Fruit fly (Drosophila melanogaster) whole organism, embryonic: ENCODE results near the gene Antp.
A peak's percentile ranks its signal among the peaks of the same experiment; 100 is the strongest.

Experiments
- C15 ChIP-seq: fragments of 200-800 bp; sonication (Bioruptor generic); IDR thresholded peaks from 3 replicates; pipeline ENCODE4 v1.3.6; 2022; ENCODE audit warnings: missing biosample characterization, missing genetic modification characterization
- CG10321 ChIP-seq: fragments of 200-800 bp; sonication (Bioruptor generic); IDR thresholded peaks from 2 replicates; pipeline ENCODE4 v1.3.6; 2022; ENCODE audit warnings: missing biosample characterization, missing genetic modification characterization
- CG10979 ChIP-seq: fragments of 200-800 bp; sonication (Bioruptor generic); optimal IDR thresholded peaks from 2 replicates; lab custom pipeline; 2018; ENCODE audit warnings: missing biosample characterization, mild to moderate bottlenecking, missing genetic modification characterization, moderate library complexity
- CG12071 ChIP-seq: fragments of 200-800 bp; sonication (Bioruptor generic); optimal IDR thresholded peaks from 3 replicates; lab custom pipeline; 2018; ENCODE audit warnings: missing biosample characterization, mild to moderate bottlenecking, missing genetic modification characterization
- CG12769 ChIP-seq: fragments of 200-800 bp; sonication (Bioruptor generic); optimal IDR thresholded peaks from 2 replicates; lab custom pipeline; 2019; ENCODE audit warnings: missing biosample characterization, mild to moderate bottlenecking, missing genetic modification characterization, moderate library complexity
- CG12942 ChIP-seq: fragments of 200-800 bp; sonication (Bioruptor generic); optimal IDR thresholded peaks from 3 replicates; lab custom pipeline; 2016; ENCODE audit warnings: missing biosample characterization, missing genetic modification characterization
- CG13624 ChIP-seq: fragments of 200-800 bp; sonication (Bioruptor generic); optimal IDR thresholded peaks from 2 replicates; lab custom pipeline; 2016; ENCODE audit warnings: missing biosample characterization, missing genetic modification characterization
- CG15073 ChIP-seq: fragments of 200-800 bp; sonication (Bioruptor generic); optimal IDR thresholded peaks from 2 replicates; lab custom pipeline; 2016; ENCODE audit warnings: missing biosample characterization, missing genetic modification characterization
- CG15479 ChIP-seq: fragments of 200-800 bp; sonication (Bioruptor generic); optimal IDR thresholded peaks from 3 replicates; lab custom pipeline; 2019; ENCODE audit warnings: missing biosample characterization, mild to moderate bottlenecking, missing genetic modification characterization, moderate library complexity
- CG1832 ChIP-seq: fragments of 200-800 bp; sonication (Bioruptor generic); optimal IDR thresholded peaks from 2 replicates; lab custom pipeline; 2017; ENCODE audit warnings: missing biosample characterization, mild to moderate bottlenecking, missing genetic modification characterization, inconsistent platforms
- CG18476 ChIP-seq: fragments of 200-800 bp; sonication (Bioruptor generic); optimal IDR thresholded peaks from 2 replicates; lab custom pipeline; 2016; ENCODE audit warnings: missing biosample characterization, mild to moderate bottlenecking, missing genetic modification characterization
- CG32767 ChIP-seq: fragments of 200-800 bp; sonication (Bioruptor generic); IDR thresholded peaks from 2 replicates; pipeline ENCODE4 v1.3.6; 2022; ENCODE audit warnings: missing biosample characterization, missing genetic modification characterization
- CG33557 ChIP-seq: fragments of 200-800 bp; sonication (Bioruptor generic); optimal IDR thresholded peaks from 2 replicates; lab custom pipeline; 2019; ENCODE audit warnings: missing biosample characterization, mild to moderate bottlenecking, missing genetic modification characterization, moderate library complexity
- CG4360 ChIP-seq: fragments of 200-800 bp; sonication (Bioruptor generic); IDR thresholded peaks from 2 replicates; pipeline ENCODE4 v1.3.6; 2022; ENCODE audit warnings: missing biosample characterization, missing genetic modification characterization
- CG8478 ChIP-seq: fragments of >200 bp; optimal IDR thresholded peaks from 2 replicates; lab custom pipeline; 2018
- CG8924 ChIP-seq: fragments of 200-800 bp; optimal IDR thresholded peaks from 3 replicates; lab custom pipeline; 2019; ENCODE audit warnings: missing biosample characterization, mild to moderate bottlenecking, missing genetic modification characterization, moderate library complexity
- D ChIP-seq, 2 experiments: fragments of 200-800 bp in 1 of 2; fragments of >200 bp in 1 of 2; sonication (Bioruptor generic) in 1 of 2; optimal IDR thresholded peaks; 2 replicates in 1 of 2; 3 replicates in 1 of 2; lab custom pipeline; 2017; ENCODE audit warnings: mild to moderate bottlenecking in 1 of 2, missing biosample characterization in 1 of 2, missing genetic modification characterization in 1 of 2, missing genetic modification reagents in 1 of 2
- E2f1 ChIP-seq: fragments of 200-800 bp; sonication (Bioruptor generic); IDR thresholded peaks from 2 replicates; pipeline ENCODE4 v1.3.6; 2022; ENCODE audit warnings: missing biosample characterization, missing genetic modification characterization
- Ets65A ChIP-seq: fragments of 200-800 bp; sonication (Bioruptor generic); peaks from one replicate; lab custom pipeline; 2016; ENCODE audit warnings: missing biosample characterization, missing genetic modification characterization
- Hey ChIP-seq: fragments of 200-800 bp; sonication (Bioruptor generic); optimal IDR thresholded peaks from 3 replicates; lab custom pipeline; 2018; ENCODE audit warnings: missing biosample characterization, mild to moderate bottlenecking, missing genetic modification characterization
- HmgD ChIP-seq: fragments of 200-800 bp; sonication (Bioruptor generic); optimal IDR thresholded peaks from 3 replicates; lab custom pipeline; 2016; ENCODE audit warnings: missing biosample characterization, missing genetic modification characterization
- Jarid2 ChIP-seq: fragments of 200-800 bp; sonication (Bioruptor generic); optimal IDR thresholded peaks from 3 replicates; lab custom pipeline; 2017; ENCODE audit warnings: mild to moderate bottlenecking, missing biosample characterization, missing genetic modification reagents, missing genetic modification characterization
- Lpt ChIP-seq: fragments of >200 bp; optimal IDR thresholded peaks from 2 replicates; lab custom pipeline; 2018; ENCODE audit warnings: missing biosample characterization, missing genetic modification characterization
- Nf-YC ChIP-seq: fragments of 200-800 bp; optimal IDR thresholded peaks from 3 replicates; lab custom pipeline; 2019; ENCODE audit warnings: missing biosample characterization, mild to moderate bottlenecking, missing genetic modification characterization, moderate library complexity
- Xrp1 ChIP-seq: fragments of 200-800 bp; sonication (Bioruptor generic); IDR thresholded peaks from 2 replicates; pipeline ENCODE4 v1.3.6; 2022; ENCODE audit warnings: missing biosample characterization, missing genetic modification characterization
- ara ChIP-seq: fragments of 200-800 bp; sonication (Bioruptor generic); IDR thresholded peaks from 2 replicates; pipeline ENCODE4 v1.3.6; 2022; ENCODE audit warnings: missing biosample characterization, missing genetic modification characterization
- cad ChIP-seq: fragments of >200 bp; optimal IDR thresholded peaks from 2 replicates; lab custom pipeline; 2017; ENCODE audit warnings: missing biosample characterization, missing genetic modification characterization
- cg ChIP-seq: fragments of 200-800 bp; sonication (Bioruptor generic); optimal IDR thresholded peaks from 3 replicates; lab custom pipeline; 2019; ENCODE audit warnings: missing biosample characterization, mild to moderate bottlenecking, missing genetic modification characterization, moderate library complexity
- h ChIP-seq: fragments of >200 bp; optimal IDR thresholded peaks from 2 replicates; lab custom pipeline; 2017
- jigr1 ChIP-seq: fragments of 200-800 bp; sonication (Bioruptor generic); IDR thresholded peaks from 3 replicates; pipeline ENCODE4 v1.3.6; 2022; ENCODE audit warnings: missing biosample characterization, missing genetic modification characterization
- knrl ChIP-seq: fragments of 200-800 bp; sonication (Bioruptor generic); IDR thresholded peaks from 3 replicates; pipeline ENCODE4 v1.3.6; 2022; ENCODE audit warnings: missing biosample characterization, missing genetic modification characterization; ENCODE audit not compliant: partially characterized antibody
- lbe ChIP-seq: fragments of 200-800 bp; sonication (Bioruptor generic); optimal IDR thresholded peaks from 2 replicates; lab custom pipeline; 2016; ENCODE audit warnings: missing biosample characterization, mild to moderate bottlenecking, missing genetic modification characterization
- lmd ChIP-seq: fragments of 200-800 bp; sonication (Bioruptor generic); IDR thresholded peaks from 2 replicates; pipeline ENCODE4 v1.3.6; 2022; ENCODE audit warnings: missing biosample characterization, missing genetic modification characterization
- mirr ChIP-seq: fragments of 200-800 bp; sonication (Bioruptor generic); optimal IDR thresholded peaks from 3 replicates; lab custom pipeline; 2018; ENCODE audit warnings: missing biosample characterization, mild to moderate bottlenecking, missing genetic modification characterization
- phol ChIP-seq: fragments of 200-800 bp; sonication (Bioruptor generic); optimal IDR thresholded peaks from 3 replicates; lab custom pipeline; 2018; ENCODE audit warnings: missing biosample characterization, mild to moderate bottlenecking, missing genetic modification characterization, moderate library complexity
- scrt ChIP-seq: fragments of 200-800 bp; sonication (Bioruptor generic); optimal IDR thresholded peaks from 2 replicates; lab custom pipeline; 2018; ENCODE audit warnings: missing biosample characterization, mild to moderate bottlenecking, missing genetic modification characterization, moderate library complexity
- sens ChIP-seq: fragments of 200-800 bp; sonication (Bioruptor generic); peaks from one replicate; lab custom pipeline; 2016; ENCODE audit warnings: missing biosample characterization, missing genetic modification characterization
- sens-2 ChIP-seq: fragments of 200-800 bp; sonication (Bioruptor generic); IDR thresholded peaks from 2 replicates; pipeline ENCODE4 v1.3.6; 2022; ENCODE audit warnings: missing biosample characterization, missing genetic modification characterization
- seq ChIP-seq: fragments of 200-800 bp; sonication (Bioruptor generic); IDR thresholded peaks from 2 replicates; pipeline ENCODE4 v1.3.6; 2022; ENCODE audit warnings: missing biosample characterization, missing genetic modification characterization
- sim ChIP-seq: fragments of 200-800 bp; sonication (Bioruptor generic); IDR thresholded peaks from 2 replicates; pipeline ENCODE4 v1.3.6; 2022; ENCODE audit warnings: missing biosample characterization, missing genetic modification characterization
- tin ChIP-seq: fragments of 200-800 bp; sonication (Bioruptor generic); optimal IDR thresholded peaks from 3 replicates; lab custom pipeline; 2016; ENCODE audit warnings: missing biosample characterization, missing genetic modification characterization
- tll ChIP-seq, 2 experiments: fragments of 200-800 bp in 1 of 2; fragments of >200 bp in 1 of 2; sonication (Bioruptor generic) in 1 of 2; optimal IDR thresholded peaks; 2 replicates each; lab custom pipeline; 2017 to 2019; ENCODE audit warnings: missing biosample characterization in 2 of 2, missing genetic modification characterization in 2 of 2, mild to moderate bottlenecking in 1 of 2, moderate library complexity in 1 of 2
- zen ChIP-seq: fragments of 200-800 bp; sonication (Bioruptor generic); optimal IDR thresholded peaks from 3 replicates; lab custom pipeline; 2018; ENCODE audit warnings: missing biosample characterization, mild to moderate bottlenecking, missing genetic modification characterization, moderate library complexity
- zf30C ChIP-seq: fragments of 200-800 bp; sonication (Bioruptor generic); optimal IDR thresholded peaks from 3 replicates; lab custom pipeline; 2018; ENCODE audit warnings: missing biosample characterization, mild to moderate bottlenecking, missing genetic modification characterization

The Antp gene

dm6 chr3R:6893137-6893578 is 105.9 kb downstream of the Antp start (continued):
- TF ChIP-seq D (optimal IDR thresholded peaks at IDR 0.05; lab: Kevin White, UChicago), result peak; percentile 77
- peak; percentile 58 for TF ChIP-seq D (GFP tag; optimal IDR thresholded peaks at IDR 0.05; lab: Kevin White, UChicago)
- TF ChIP-seq ara, result 0 out of 2 replicates have a peak, but pooled peaks have one; percentile 25
- no peak for TF ChIP-seq scrt (GFP tag; lab: Kevin White, UChicago)
- no peak for TF ChIP-seq E2f1 (GFP tag; lab: Robert Waterston, UW)
- TF ChIP-seq h (lab: Kevin White, UChicago), result no peak
- TF ChIP-seq CG15479 (GFP tag; lab: Kevin White, UChicago), result peak; percentile 24
- no peak for TF ChIP-seq lbe (GFP tag; lab: Kevin White, UChicago)
- TF ChIP-seq lmd (GFP tag; lab: Robert Waterston, UW), result no peak
- TF ChIP-seq sens-2 (GFP tag; lab: Robert Waterston, UW), result no peak
- peak; percentile 23; the same call in 1 of the 2 replicates for TF ChIP-seq sim (GFP tag; lab: Robert Waterston, UW)
- TF ChIP-seq CG1832 (GFP tag; lab: Kevin White, UChicago), result peak; percentile 95
- peak; percentile 72 for TF ChIP-seq CG12769 (tag; lab: Kevin White, UChicago)
- TF ChIP-seq HmgD (GFP tag; lab: Kevin White, UChicago), result no peak
- no peak for TF ChIP-seq Hey (tag; lab: Kevin White, UChicago)
- TF ChIP-seq sens (GFP tag; lab: Kevin White, UChicago), result peak; percentile 72
- TF ChIP-seq tll (GFP tag; optimal IDR thresholded peaks at IDR 0.05; lab: Kevin White, UChicago), result peak in 1 of 2 experiments; percentile 71
- no peak for TF ChIP-seq CG15073 (GFP tag; lab: Kevin White, UChicago)
- TF ChIP-seq CG8478 (lab: Kevin White, UChicago), result peak; percentile 98
- TF ChIP-seq CG33557 (GFP tag; lab: Kevin White, UChicago), result peak; percentile 24
- TF ChIP-seq zf30C (GFP tag; lab: Kevin White, UChicago), result no peak
- TF ChIP-seq phol (tag; lab: Kevin White, UChicago), result peak; percentile 81
- TF ChIP-seq CG10321 (GFP tag; lab: Robert Waterston, UW), result peak; percentile 98
- TF ChIP-seq cad, result peak; percentile 5
- peak; percentile 49 for TF ChIP-seq Jarid2 (GFP tag; lab: Kevin White, UChicago)
- TF ChIP-seq mirr (GFP tag; lab: Kevin White, UChicago), result no peak
- TF ChIP-seq Xrp1 (GFP tag; lab: Robert Waterston, UW), result peak; percentile 39; the same call in 1 of the 2 replicates
- TF ChIP-seq Nf-YC, result peak; percentile 98
- peak; percentile 98 for TF ChIP-seq cg (GFP tag; lab: Kevin White, UChicago)
- 0 out of 3 replicates have a peak, but pooled peaks have one; percentile 13 for TF ChIP-seq knrl (GFP tag; lab: Robert Waterston, UW)
- TF ChIP-seq Lpt (GFP tag; lab: Kevin White, UChicago), result no peak
- TF ChIP-seq CG12071, result no peak
- no peak for TF ChIP-seq C15
- TF ChIP-seq Ets65A (GFP tag; lab: Kevin White, UChicago), result peak; percentile 58
- peak; percentile 35 for TF ChIP-seq CG13624
- TF ChIP-seq CG4360 (GFP tag; lab: Robert Waterston, UW), result peak; percentile 57; the same call in 1 of the 2 replicates
- peak; percentile 86 for TF ChIP-seq CG32767 (GFP tag; lab: Robert Waterston, UW)
- peak; percentile 5 for TF ChIP-seq tin
- TF ChIP-seq CG12942 (GFP tag; lab: Kevin White, UChicago), result no peak
- no peak for TF ChIP-seq CG10979 (tag; lab: Kevin White, UChicago)

dm6 chr3R:6888795-6889194 is 110.2 kb downstream of the Antp start:
- TF ChIP-seq CG18476 (no peak), CG8478 (lab: Kevin White, UChicago) (peak; percentile 26), Ets65A (GFP tag; lab: Kevin White, UChicago) (peak; percentile 6), CG8924 (tag; lab: Kevin White, UChicago) (no peak), cad (peak; percentile 28), CG15479 (GFP tag; lab: Kevin White, UChicago) (peak; percentile 98), tll (GFP tag; optimal IDR thresholded peaks at IDR 0.05; lab: Kevin White, UChicago) (peak in 1 of 2 experiments; percentile 79), zf30C (GFP tag; lab: Kevin White, UChicago) (peak; percentile 19), seq (GFP tag; lab: Robert Waterston, UW) (no peak), jigr1 (GFP tag; lab: Robert Waterston, UW) (no peak), zen (tag; lab: Kevin White, UChicago) (peak; percentile 50)
